Worm (Caenorhabditis elegans) whole organism, L2 larva: ENCODE results near the gene cox-10.

Experiments
- Y55F3AM.14 ChIP-seq: fragments of 200-800 bp; sonication (Bioruptor generic); optimal IDR thresholded peaks from 2 replicates; lab custom pipeline; 2018; ENCODE audit warnings: mild to moderate bottlenecking, missing genetic modification characterization, missing compliant biosample characterization
- ama-1 ChIP-seq: fragments of 150-350 bp; optimal IDR thresholded peaks from 2 replicates; lab custom pipeline; 2018; ENCODE audit warnings: inconsistent platforms
- elt-1 ChIP-seq: fragments of 150-350 bp; optimal IDR thresholded peaks from 2 replicates; lab custom pipeline; 2014; ENCODE audit warnings: missing biosample characterization, missing genetic modification characterization
- elt-3 ChIP-seq: sonication (generic microtip); optimal IDR thresholded peaks from 2 replicates; lab custom pipeline; 2017; ENCODE audit warnings: missing biosample characterization, missing genetic modification characterization
- fos-1 ChIP-seq: fragments of 150-350 bp; optimal IDR thresholded peaks from 2 replicates; lab custom pipeline; 2014; ENCODE audit warnings: missing biosample characterization, missing genetic modification characterization
- nhr-6 ChIP-seq: fragments of 150-350 bp; optimal IDR thresholded peaks from 2 replicates; lab custom pipeline; 2014; ENCODE audit warnings: missing biosample characterization, missing genetic modification characterization
- unc-62 ChIP-seq: fragments of 150-350 bp; optimal IDR thresholded peaks from 2 replicates; lab custom pipeline; 2014; ENCODE audit warnings: missing biosample characterization, missing genetic modification reagents, missing genetic modification characterization
- zag-1 ChIP-seq: fragments of 150-350 bp; optimal IDR thresholded peaks from 2 replicates; lab custom pipeline; 2014; ENCODE audit warnings: missing biosample characterization, missing genetic modification characterization
- ztf-11 ChIP-seq: sonication (generic microtip); optimal IDR thresholded peaks from 2 replicates; lab custom pipeline; 2017; ENCODE audit warnings: missing biosample characterization, missing genetic modification characterization

DNA sequence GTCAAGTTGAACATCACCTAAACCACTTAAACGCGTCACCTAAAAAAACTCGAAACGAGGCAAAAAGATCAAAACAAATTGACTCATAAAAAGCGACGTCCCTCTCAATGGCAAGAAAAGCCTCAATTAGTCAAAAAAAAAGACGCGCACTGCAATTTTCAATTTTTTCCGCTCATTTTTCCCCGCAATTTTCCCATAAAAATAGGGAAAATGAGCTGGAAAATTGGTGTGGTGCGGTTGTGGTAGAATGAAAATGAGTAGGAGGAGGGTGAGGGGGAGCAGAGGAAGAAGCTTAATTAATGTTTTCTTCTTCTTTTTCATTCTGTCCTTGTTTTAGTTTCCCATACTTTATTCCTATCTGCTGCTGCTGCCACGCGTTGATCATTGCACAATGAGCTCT is 22.1 kb upstream of the cox-10 start:
- TF ChIP-seq ama-1 (lab: Kevin White, UChicago) (no peak), fos-1 (no peak), Y55F3AM.14 (GFP tag; lab: Kevin White, UChicago) (no peak), ztf-11 (tag; lab: Kevin White, UChicago) (no peak), elt-1 (tag; lab: Kevin White, UChicago) (no peak), zag-1 (tag; lab: Kevin White, UChicago) (no peak), elt-3 (tag; lab: Kevin White, UChicago) (no peak), unc-62 (GFP tag; lab: Kevin White, UChicago) (no peak), nhr-6 (tag; lab: Kevin White, UChicago) (no peak)
